Fruit fly (Drosophila melanogaster) whole organism, wandering third instar larva: ENCODE data around the gene CG14269.

Experiments
- Abd-B ChIP-seq: fragments of >200 bp; optimal IDR thresholded peaks from 2 replicates; lab custom pipeline; 2017; ENCODE audit warnings: missing biosample characterization, missing genetic modification characterization
- CG32264 ChIP-seq: fragments of 200-800 bp; sonication (Bioruptor generic); optimal IDR thresholded peaks from 2 replicates; lab custom pipeline; 2016; ENCODE audit warnings: missing biosample characterization, missing genetic modification characterization
- CG9705 ChIP-seq: fragments of 200-800 bp; sonication (Bioruptor generic); optimal IDR thresholded peaks from 2 replicates; lab custom pipeline; 2018; ENCODE audit warnings: missing biosample characterization, mild to moderate bottlenecking, missing genetic modification characterization
- CrebA ChIP-seq: fragments of 200-800 bp; sonication (Bioruptor generic); optimal IDR thresholded peaks from 2 replicates; lab custom pipeline; 2016; ENCODE audit warnings: missing biosample characterization, mild to moderate bottlenecking, missing genetic modification characterization, borderline replicate concordance
- Dfd ChIP-seq: fragments of >200 bp; optimal IDR thresholded peaks from 2 replicates; lab custom pipeline; 2017; ENCODE audit warnings: missing biosample characterization, missing genetic modification characterization
- Dif ChIP-seq: fragments of 200-275, 200-300 bp; sonication (Bioruptor generic); optimal IDR thresholded peaks from 2 replicates; lab custom pipeline; 2018; ENCODE audit warnings: missing biosample characterization, missing genetic modification characterization; ENCODE audit not compliant: partially characterized antibody
- GATAd ChIP-seq: sonication (Bioruptor generic); optimal IDR thresholded peaks from 2 replicates; lab custom pipeline; 2016; ENCODE audit warnings: missing biosample characterization, missing genetic modification characterization
- HLH106 ChIP-seq: fragments of 200-800 bp; optimal IDR thresholded peaks from 3 replicates; lab custom pipeline; 2019; ENCODE audit warnings: missing biosample characterization, mild to moderate bottlenecking, missing genetic modification characterization, moderate library complexity
- Hnf4 ChIP-seq: fragments of 200-800 bp; sonication (Bioruptor generic); optimal IDR thresholded peaks from 2 replicates; lab custom pipeline; 2016; ENCODE audit warnings: missing biosample characterization, mild to moderate bottlenecking, missing genetic modification characterization
- Hr78 ChIP-seq: fragments of >200 bp; optimal IDR thresholded peaks from 2 replicates; lab custom pipeline; 2017; ENCODE audit warnings: missing biosample characterization, missing genetic modification characterization
- Hr83 ChIP-seq: fragments of 200-300 bp; sonication (Bioruptor generic); optimal IDR thresholded peaks from 2 replicates; lab custom pipeline; 2016; ENCODE audit warnings: missing biosample characterization, mild to moderate bottlenecking, missing genetic modification characterization, moderate library complexity; ENCODE audit not compliant: poor library complexity, severe bottlenecking
- Jra ChIP-seq: sonication (Bioruptor generic); optimal IDR thresholded peaks from 2 replicates; lab custom pipeline; 2016; ENCODE audit warnings: missing biosample characterization, missing genetic modification characterization
- Mio ChIP-seq: sonication (Bioruptor generic); optimal IDR thresholded peaks from 2 replicates; lab custom pipeline; 2016; ENCODE audit warnings: missing biosample characterization, missing genetic modification characterization
- Myc ChIP-seq: fragments of >200 bp; optimal IDR thresholded peaks from 2 replicates; lab custom pipeline; 2017
- N ChIP-seq: fragments of >200 bp; optimal IDR thresholded peaks from 2 replicates; lab custom pipeline; 2018; ENCODE audit warnings: missing biosample characterization, missing external identifiers, missing genetic modification characterization
- OdsH ChIP-seq: fragments of 200-800 bp; sonication (Bioruptor generic); optimal IDR thresholded peaks from 2 replicates; lab custom pipeline; 2016; ENCODE audit warnings: missing biosample characterization, mild to moderate bottlenecking, missing genetic modification characterization
- Rel ChIP-seq, 2 experiments: fragments of 200-800 bp; sonication (Bioruptor generic) in 1 of 2; optimal IDR thresholded peaks; 2 replicates in 1 of 2; 3 replicates in 1 of 2; lab custom pipeline; 2016 to 2019; ENCODE audit warnings: mild to moderate bottlenecking in 2 of 2, missing biosample characterization in 2 of 2, missing genetic modification characterization in 2 of 2, moderate library complexity in 1 of 2
- Sp1 ChIP-seq: fragments of 200-800 bp; sonication (Bioruptor generic); optimal IDR thresholded peaks from 3 replicates; lab custom pipeline; 2019; ENCODE audit warnings: missing biosample characterization, mild to moderate bottlenecking, missing genetic modification characterization, moderate library complexity
- Vsx2 ChIP-seq: fragments of 200-300, 225-300 bp; sonication (Bioruptor generic); optimal IDR thresholded peaks from 2 replicates; lab custom pipeline; 2018; ENCODE audit warnings: missing biosample characterization, missing genetic modification characterization; ENCODE audit not compliant: partially characterized antibody
- br ChIP-seq: fragments of 200-800 bp; sonication (Bioruptor generic); optimal IDR thresholded peaks from 2 replicates; lab custom pipeline; 2016; ENCODE audit warnings: missing biosample characterization, missing genetic modification characterization
- brk ChIP-seq: fragments of 200-800 bp; sonication (Bioruptor generic); optimal IDR thresholded peaks from 2 replicates; lab custom pipeline; 2016; ENCODE audit warnings: missing biosample characterization, mild to moderate bottlenecking, missing genetic modification characterization
- dl ChIP-seq, 2 experiments: fragments of 175-275, 200-275 bp in 1 of 2; fragments of 200-275 bp in 1 of 2; sonication (Bioruptor generic); optimal IDR thresholded peaks; lab custom pipeline; 2018; ENCODE audit warnings: mild to moderate bottlenecking in 2 of 2, missing biosample characterization in 2 of 2, missing genetic modification characterization in 2 of 2, moderate library complexity in 2 of 2; ENCODE audit not compliant: partially characterized antibody in 2 of 2, insufficient read depth in 1 of 2
- dmrt93B ChIP-seq: fragments of 200-800 bp; sonication (Bioruptor generic); optimal IDR thresholded peaks from 2 replicates; lab custom pipeline; 2018; ENCODE audit warnings: missing biosample characterization, mild to moderate bottlenecking, missing genetic modification characterization
- dsf ChIP-seq: sonication (Bioruptor generic); optimal IDR thresholded peaks from 2 replicates; lab custom pipeline; 2016; ENCODE audit warnings: missing biosample characterization, missing genetic modification characterization, borderline replicate concordance
- ey ChIP-seq: fragments of 200-800 bp; sonication (Bioruptor generic); optimal IDR thresholded peaks from 2 replicates; lab custom pipeline; 2016; ENCODE audit warnings: missing biosample characterization, missing genetic modification characterization
- foxo ChIP-seq, 2 experiments: fragments of 200-800 bp; sonication (Bioruptor generic); optimal IDR thresholded peaks; 2 replicates in 1 of 2; 3 replicates in 1 of 2; lab custom pipeline; 2016 to 2017; ENCODE audit warnings: missing biosample characterization in 2 of 2, missing genetic modification characterization in 2 of 2
- fru ChIP-seq: fragments of 200-800 bp; sonication (Bioruptor generic); optimal IDR thresholded peaks from 3 replicates; lab custom pipeline; 2016; ENCODE audit warnings: missing biosample characterization, mild to moderate bottlenecking, missing genetic modification characterization
- h ChIP-seq: fragments of 200-800 bp; sonication (Bioruptor generic); optimal IDR thresholded peaks from 3 replicates; lab custom pipeline; 2016; ENCODE audit warnings: missing biosample characterization, mild to moderate bottlenecking, missing genetic modification characterization
- jim ChIP-seq: fragments of 175-275, 200-325 bp; sonication (Bioruptor generic); optimal IDR thresholded peaks from 2 replicates; lab custom pipeline; 2016; ENCODE audit warnings: missing biosample characterization, mild to moderate bottlenecking, missing genetic modification characterization
- lola ChIP-seq: fragments of >200 bp; optimal IDR thresholded peaks from 2 replicates; lab custom pipeline; 2017; ENCODE audit warnings: missing biosample characterization, missing genetic modification characterization
- pan ChIP-seq: fragments of >200 bp; optimal IDR thresholded peaks from 2 replicates; lab custom pipeline; 2017
- psq ChIP-seq: fragments of 200-800 bp; sonication (Bioruptor generic); optimal IDR thresholded peaks from 3 replicates; lab custom pipeline; 2017; ENCODE audit warnings: missing biosample characterization, mild to moderate bottlenecking, missing genetic modification characterization, moderate library complexity
- rgr ChIP-seq: fragments of 200-800 bp; sonication (Bioruptor generic); optimal IDR thresholded peaks from 3 replicates; lab custom pipeline; 2016; ENCODE audit warnings: missing biosample characterization, mild to moderate bottlenecking, missing genetic modification characterization
- sage ChIP-seq: fragments of 200-800 bp; sonication (Bioruptor generic); optimal IDR thresholded peaks from 2 replicates; lab custom pipeline; 2016; ENCODE audit warnings: missing biosample characterization, mild to moderate bottlenecking, missing genetic modification characterization
- sv ChIP-seq: fragments of 200-800 bp; sonication (Bioruptor generic); optimal IDR thresholded peaks from 3 replicates; lab custom pipeline; 2016; ENCODE audit warnings: missing biosample characterization, missing genetic modification characterization
- tai ChIP-seq: sonication (Bioruptor generic); optimal IDR thresholded peaks from 2 replicates; lab custom pipeline; 2016; ENCODE audit warnings: missing biosample characterization, missing genetic modification characterization
- usp ChIP-seq: fragments of >200 bp; optimal IDR thresholded peaks from 2 replicates; lab custom pipeline; 2017; ENCODE audit warnings: missing biosample characterization, missing genetic modification characterization
- woc ChIP-seq: sonication (Bioruptor generic); optimal IDR thresholded peaks from 2 replicates; lab custom pipeline; 2016; ENCODE audit warnings: missing biosample characterization, mild to moderate bottlenecking, missing genetic modification characterization

The CG14269 gene

dm6 chrX:3423199-3423768 is 12.3 kb downstream of the CG14269 start:
- TF ChIP-seq fru (GFP tag; lab: Kevin White, UChicago) (peak; percentile 7), jim (GFP tag; lab: Kevin White, UChicago) (no peak)

dm6 chrX:3414003-3414767 is 21.4 kb downstream of the CG14269 start:
- TF ChIP-seq lola (GFP tag; lab: Kevin White, UChicago), result no peak
- TF ChIP-seq rgr (GFP tag; lab: Kevin White, UChicago), result peak; percentile 13
- peak in 1 of 2 experiments; percentile 51 for TF ChIP-seq foxo (GFP tag; optimal IDR thresholded peaks at IDR 0.05; lab: Kevin White, UChicago)
- no peak for TF ChIP-seq Myc (lab: Kevin White, UChicago)
- TF ChIP-seq psq (GFP tag; lab: Kevin White, UChicago), result peak; percentile 3
- TF ChIP-seq dsf, result no peak
- TF ChIP-seq CG32264 (GFP tag; lab: Kevin White, UChicago), result no peak
- TF ChIP-seq sv (GFP tag; lab: Kevin White, UChicago), result peak; percentile 28
- TF ChIP-seq dmrt93B (GFP tag; lab: Kevin White, UChicago), result peak; percentile 2
- TF ChIP-seq fru (GFP tag; lab: Kevin White, UChicago), result peak; percentile 31

DNA sequence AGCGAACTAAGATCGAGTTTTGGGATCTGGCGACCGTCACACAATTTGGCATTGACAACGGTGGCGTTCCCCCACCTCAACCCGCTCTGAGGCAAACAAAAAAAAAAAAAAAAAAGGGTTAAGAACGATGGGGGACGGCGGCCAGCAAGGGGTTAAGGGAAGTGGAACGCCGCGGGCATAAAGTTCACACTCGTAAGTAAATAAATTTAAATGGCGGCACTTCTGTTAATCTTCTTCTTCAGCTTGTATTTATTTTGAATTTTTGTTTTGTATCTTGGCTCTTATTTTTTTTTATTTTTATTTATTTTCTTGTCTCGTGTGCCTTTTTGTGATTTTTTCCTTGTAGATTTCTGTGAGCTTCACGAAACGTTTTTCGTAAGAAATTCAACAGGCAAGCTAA is 22.8 kb downstream of the CG14269 start:
- TF ChIP-seq Sp1 (peak; percentile 29), fru (GFP tag; lab: Kevin White, UChicago) (peak; percentile 60), dl (GFP tag; optimal IDR thresholded peaks at IDR 0.05; lab: Kevin White, UChicago; ENCODE audit: insufficient read depth in 1 of 2, partially characterized antibody in 2 of 2) (no peak), CrebA (GFP tag; lab: Kevin White, UChicago) (peak; percentile 7), jim (GFP tag; lab: Kevin White, UChicago) (peak; percentile 95)

DNA sequence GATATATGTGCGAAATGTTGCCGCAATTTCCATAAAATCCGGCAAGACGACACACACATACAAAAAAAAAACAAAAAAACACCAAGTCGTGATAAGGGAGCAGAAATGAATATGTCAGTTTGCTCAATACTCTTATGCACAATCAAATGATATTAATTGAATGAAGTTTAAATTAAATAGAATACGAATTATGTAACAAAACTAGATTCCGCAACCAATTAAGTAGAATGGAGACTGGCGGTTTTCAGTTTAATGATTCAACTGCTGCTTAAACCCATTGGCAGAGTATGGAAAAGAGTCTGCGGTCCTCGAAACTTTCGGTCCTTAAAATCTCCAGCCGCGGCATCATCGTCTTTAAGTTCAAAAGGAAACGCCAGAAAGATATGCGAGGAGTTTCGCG is 23.8 kb downstream of the CG14269 start:
- TF ChIP-seq sage (GFP tag; lab: Kevin White, UChicago) (peak; percentile 54), Hr78 (GFP tag; lab: Kevin White, UChicago) (no peak), HLH106 (tag; lab: Kevin White, UChicago) (peak; percentile 54), OdsH (GFP tag; lab: Kevin White, UChicago) (peak; percentile 81), ey (GFP tag; lab: Kevin White, UChicago) (peak; percentile 83), Myc (lab: Kevin White, UChicago) (no peak), N (no peak), rgr (GFP tag; lab: Kevin White, UChicago) (peak; percentile 85), usp (GFP tag; lab: Kevin White, UChicago) (no peak), brk (GFP tag; lab: Kevin White, UChicago) (peak; percentile 26), woc (GFP tag; lab: Kevin White, UChicago) (peak; percentile 82), Mio (GFP tag; lab: Kevin White, UChicago) (no peak), tai (peak; percentile 17), CrebA (GFP tag; lab: Kevin White, UChicago) (peak; percentile 49), Jra (GFP tag; lab: Kevin White, UChicago) (no peak), dl (GFP tag; optimal IDR thresholded peaks at IDR 0.05; lab: Kevin White, UChicago; ENCODE audit: insufficient read depth in 1 of 2, partially characterized antibody in 2 of 2) (no peak), Dfd (GFP tag; lab: Kevin White, UChicago) (no peak), psq (GFP tag; lab: Kevin White, UChicago) (peak; percentile 73), dsf (no peak), pan (lab: Kevin White, UChicago) (no peak), jim (GFP tag; lab: Kevin White, UChicago) (no peak), Hr83 (GFP tag; lab: Kevin White, UChicago) (no peak), Vsx2 (GFP tag; lab: Kevin White, UChicago) (no peak), Dif (GFP tag; lab: Kevin White, UChicago) (no peak), dmrt93B (GFP tag; lab: Kevin White, UChicago) (peak; percentile 67), foxo (GFP tag; optimal IDR thresholded peaks at IDR 0.05; lab: Kevin White, UChicago) (peak in 1 of 2 experiments; percentile 86), CG32264 (GFP tag; lab: Kevin White, UChicago) (peak; percentile 56), h (peak; percentile 81), fru (GFP tag; lab: Kevin White, UChicago) (peak; percentile 89), Hnf4 (GFP tag; lab: Kevin White, UChicago) (peak; percentile 79), sv (GFP tag; lab: Kevin White, UChicago) (no peak), Sp1 (peak; percentile 57), GATAd (no peak), lola (GFP tag; lab: Kevin White, UChicago) (no peak), br (GFP tag; lab: Kevin White, UChicago) (peak; percentile 82), Abd-B (GFP tag; lab: Kevin White, UChicago) (no peak), Rel (GFP tag; optimal IDR thresholded peaks at IDR 0.05; lab: Kevin White, UChicago) (peak; percentile 50), Rel (tag; optimal IDR thresholded peaks at IDR 0.05; lab: Kevin White, UChicago) (no peak), CG9705 (GFP tag; lab: Kevin White, UChicago) (no peak)
- TF ChIP-seq, all 38 proteins: peak for 19
